Fruit fly (Drosophila melanogaster) whole organism, pupa: ENCODE measurements around the gene CG9649.

ENCODE experiments used
- CG10348 ChIP-seq: fragments of 200-800 bp; sonication (Bioruptor generic); IDR thresholded peaks from 2 replicates; pipeline ENCODE4 v1.3.6; 2022; ENCODE audit warnings: missing biosample characterization, missing genetic modification characterization
- CG15710 ChIP-seq: fragments of 200-800 bp; sonication (Bioruptor generic); optimal IDR thresholded peaks from 2 replicates; lab custom pipeline; 2018; ENCODE audit warnings: missing biosample characterization, mild to moderate bottlenecking, missing genetic modification characterization, moderate library complexity
- CG17806 ChIP-seq: fragments of 200-800 bp; sonication (Bioruptor generic); optimal IDR thresholded peaks from 2 replicates; lab custom pipeline; 2018; ENCODE audit warnings: missing biosample characterization, mild to moderate bottlenecking, missing genetic modification characterization, moderate library complexity
- CG32121 ChIP-seq: fragments of 200-800 bp; sonication (Bioruptor generic); IDR thresholded peaks from 2 replicates; pipeline ENCODE4 v1.3.6; 2022; ENCODE audit warnings: missing biosample characterization, missing genetic modification characterization
- CG34367 ChIP-seq: fragments of 200-800 bp; sonication (Bioruptor generic); optimal IDR thresholded peaks from 2 replicates; lab custom pipeline; 2018; ENCODE audit warnings: missing biosample characterization, mild to moderate bottlenecking, missing genetic modification characterization
- CG4496 ChIP-seq: fragments of 200-800 bp; sonication (Bioruptor generic); IDR thresholded peaks from 3 replicates; pipeline ENCODE4 v1.3.6; 2022; ENCODE audit warnings: missing biosample characterization, missing genetic modification characterization
- CG8301 ChIP-seq: fragments of 200-800 bp; sonication (Bioruptor generic); optimal IDR thresholded peaks from 2 replicates; lab custom pipeline; 2018; ENCODE audit warnings: missing biosample characterization, mild to moderate bottlenecking, missing genetic modification characterization
- D1 ChIP-seq: fragments of 200-800 bp; sonication (Bioruptor generic); optimal IDR thresholded peaks from 2 replicates; lab custom pipeline; 2018; ENCODE audit warnings: missing biosample characterization, mild to moderate bottlenecking, missing genetic modification characterization, moderate library complexity
- EcR ChIP-seq: fragments of 200-800 bp; sonication (Bioruptor generic); optimal IDR thresholded peaks from 3 replicates; lab custom pipeline; 2019; ENCODE audit warnings: missing biosample characterization, missing genetic modification characterization, mild to moderate bottlenecking, moderate library complexity, missing genetic modification reagents
- Ets98B ChIP-seq: fragments of 200-800 bp; sonication (Bioruptor generic); IDR thresholded peaks from 2 replicates; pipeline ENCODE4 v1.3.6; 2022; ENCODE audit warnings: missing biosample characterization, missing genetic modification characterization
- Pif1B ChIP-seq: fragments of 200-800 bp; sonication (Bioruptor generic); optimal IDR thresholded peaks from 3 replicates; lab custom pipeline; 2016; ENCODE audit warnings: missing biosample characterization, missing genetic modification characterization
- fd96Ca ChIP-seq: fragments of 200-800 bp; sonication (Bioruptor generic); IDR thresholded peaks from 3 replicates; pipeline ENCODE4 v1.3.6; 2022; ENCODE audit warnings: missing biosample characterization, missing genetic modification characterization
- gl ChIP-seq: fragments of 200-800 bp; sonication (Bioruptor generic); optimal IDR thresholded peaks from 2 replicates; lab custom pipeline; 2018; ENCODE audit warnings: missing biosample characterization, mild to moderate bottlenecking, missing genetic modification characterization

DNA sequence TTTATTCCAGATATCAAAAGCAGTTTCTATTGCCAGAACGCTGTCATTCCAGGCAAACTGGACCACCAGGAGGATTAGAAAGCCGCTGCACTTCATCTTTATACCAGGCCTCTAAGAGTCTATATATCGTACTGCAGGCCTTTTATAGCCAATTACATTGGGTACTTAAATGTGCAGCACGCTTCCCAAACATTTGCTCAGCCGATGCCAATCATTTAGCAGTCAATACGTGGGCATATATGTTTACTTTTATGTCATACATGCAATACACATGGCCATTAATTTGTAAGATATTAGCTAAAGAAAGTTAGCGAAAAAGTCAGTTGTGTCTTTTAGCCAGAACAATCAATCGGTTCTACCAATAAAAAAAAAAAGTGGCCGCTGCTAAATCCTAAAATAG is 3.8 kb upstream of the CG9649 start, which contains the start of gene CG33109:
- no peak for TF ChIP-seq fd96Ca
- TF ChIP-seq EcR (GFP tag; lab: Kevin White, UChicago), result no peak
- no peak for TF ChIP-seq CG10348 (GFP tag; lab: Robert Waterston, UW)
- no peak for TF ChIP-seq CG8301 (tag; lab: Kevin White, UChicago)
- TF ChIP-seq CG32121 (GFP tag; lab: Robert Waterston, UW), result no peak
- TF ChIP-seq D1, result no peak
- no peak for TF ChIP-seq Pif1B (GFP tag; lab: Kevin White, UChicago)
- no peak for TF ChIP-seq CG4496 (GFP tag; lab: Robert Waterston, UW)
- no peak for TF ChIP-seq CG17806 (tag; lab: Kevin White, UChicago)
- no peak for TF ChIP-seq CG15710 (tag; lab: Kevin White, UChicago)
- no peak for TF ChIP-seq gl
- TF ChIP-seq Ets98B (GFP tag; lab: Robert Waterston, UW), result no peak
- no peak for TF ChIP-seq CG34367 (tag; lab: Kevin White, UChicago)
